Worm (Caenorhabditis elegans): Measurements from ENCODE around the gene F08D12.12.
A peak's percentile ranks its signal among the peaks of the same experiment; 100 is the strongest.

The F08D12.12 gene

DNA sequence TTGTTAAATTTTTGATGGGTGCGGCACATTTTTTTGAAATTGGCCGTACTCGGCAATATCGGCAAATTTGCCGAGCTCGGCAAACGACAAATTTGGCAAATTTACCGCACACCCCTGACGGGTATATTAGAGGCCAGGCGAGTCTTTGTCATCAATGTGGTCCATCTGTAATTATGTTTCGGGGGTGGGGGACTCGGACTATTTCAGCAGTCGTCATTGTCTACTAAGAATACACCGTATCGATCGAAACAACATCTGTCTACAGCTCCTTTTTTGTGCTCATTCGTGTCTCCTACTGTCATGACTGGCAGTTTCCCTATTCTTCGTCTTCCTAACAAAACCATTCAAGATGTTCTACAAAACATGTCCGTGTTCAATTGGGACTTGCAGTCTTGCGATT, 20.6 kb downstream of the F08D12.12 start, which contains the start of gene F08D12.15:
F08D12.15 (plus strand) TSS at position 301 of the 400 bp plus-strand sequence.
- TF ChIP-seq klf-2 (GFP tag; conservative IDR thresholded peaks at IDR 0.05) (0 out of 2 replicates have a peak, but pooled peaks have one; percentile 5), T22C8.4 (GFP tag; IDR thresholded peaks at IDR 0.05) (no peak)

DNA sequence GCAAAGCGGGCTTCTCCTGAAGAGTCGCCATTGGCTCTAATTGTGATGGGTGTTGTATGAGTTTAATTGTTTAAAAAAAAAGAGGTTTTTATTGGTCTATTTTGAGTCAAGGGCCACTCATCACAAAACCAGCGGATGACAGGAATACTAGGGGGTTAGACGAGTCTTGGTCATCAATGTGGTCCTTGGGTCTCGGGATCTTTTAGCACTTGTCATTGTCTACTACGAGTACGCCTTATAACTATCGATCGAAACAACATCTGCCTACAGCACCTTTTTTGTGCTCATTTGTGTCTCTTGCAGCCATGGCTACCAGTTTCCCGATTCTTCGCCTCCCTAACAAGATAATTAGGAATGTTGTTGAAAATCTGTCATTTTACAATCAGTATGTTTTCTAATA, 22.2 kb downstream of the F08D12.12 start, which contains the start of gene fbxb-108:
fbxb-108 (plus strand) TSS at position 301 of the 400 bp plus-strand sequence.
- no peak for TF ChIP-seq ztf-29 (GFP tag; IDR thresholded peaks at IDR 0.05)
- TF ChIP-seq tab-1 (GFP tag; IDR thresholded peaks at IDR 0.05): no peak
- TF ChIP-seq flt-1 (GFP tag; IDR thresholded peaks at IDR 0.05): no peak
- TF ChIP-seq klf-2 (GFP tag; conservative IDR thresholded peaks at IDR 0.05): no peak
- TF ChIP-seq T22C8.4 (GFP tag; IDR thresholded peaks at IDR 0.05): no peak
- TF ChIP-seq cog-1 (tag; optimal IDR thresholded peaks at IDR 0.05): no peak
- no peak for TF ChIP-seq ref-1 (GFP tag; conservative IDR thresholded peaks at IDR 0.05)
- no peak for TF ChIP-seq ztf-23 (GFP tag; IDR thresholded peaks at IDR 0.05)
- TF ChIP-seq med-1 (GFP tag; optimal IDR thresholded peaks at IDR 0.05; ENCODE audit: insufficient read depth): no peak

DNA sequence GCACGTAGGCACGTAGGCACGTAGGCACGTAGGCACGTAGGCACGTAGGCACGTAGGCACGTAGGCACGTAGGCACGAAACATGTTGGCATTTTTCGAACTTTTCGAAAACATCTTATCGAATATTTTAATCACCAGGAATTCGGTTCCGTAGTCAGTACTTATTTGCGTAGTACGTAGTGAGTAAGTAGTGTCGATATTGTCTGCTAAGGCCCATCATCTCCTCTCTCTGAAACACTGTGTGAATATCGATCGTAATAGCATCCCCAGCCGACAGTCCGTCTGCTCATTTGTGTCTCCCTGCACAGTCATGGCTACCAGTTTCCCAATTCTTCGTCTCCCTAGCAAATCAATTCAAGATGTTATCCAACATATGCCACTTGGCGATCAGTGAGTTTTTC, 24.8 kb downstream of the F08D12.12 start, which contains the start of gene fbxb-106:
fbxb-106 (plus strand) TSS at position 301 of the 400 bp plus-strand sequence.
- TF ChIP-seq med-1 (GFP tag; optimal IDR thresholded peaks at IDR 0.05; ENCODE audit: insufficient read depth) (no peak), ztf-23 (GFP tag; IDR thresholded peaks at IDR 0.05) (no peak), cog-1 (tag; optimal IDR thresholded peaks at IDR 0.05) (no peak), T22C8.4 (GFP tag; IDR thresholded peaks at IDR 0.05) (no peak), klf-2 (GFP tag; conservative IDR thresholded peaks at IDR 0.05) (no peak), tab-1 (GFP tag; IDR thresholded peaks at IDR 0.05) (no peak)

DNA sequence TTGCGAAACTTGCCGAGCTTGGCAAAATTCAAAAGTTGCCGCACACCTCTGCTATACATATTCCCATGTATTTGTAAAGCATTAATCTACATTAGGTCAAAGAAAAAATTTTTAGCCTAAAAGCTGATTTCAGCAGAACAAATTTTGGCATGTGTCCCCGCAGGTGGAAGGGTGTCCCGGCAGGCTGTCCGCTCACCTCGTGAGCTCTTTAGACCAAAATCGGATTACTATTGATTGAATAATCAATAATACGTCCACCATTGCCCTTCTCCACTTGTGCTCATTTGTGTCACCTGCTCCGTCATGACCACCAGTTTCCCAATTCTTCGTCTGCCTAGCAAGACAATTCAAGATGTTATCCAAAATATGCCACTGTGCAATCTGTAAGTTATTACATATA, 28.4 kb downstream of the F08D12.12 start, which contains the start of gene fbxb-107:
fbxb-107 (plus strand) TSS at position 297 of the 400 bp plus-strand sequence.
- TF ChIP-seq cog-1 (tag; optimal IDR thresholded peaks at IDR 0.05): no peak
- TF ChIP-seq ref-1 (GFP tag; conservative IDR thresholded peaks at IDR 0.05): no peak
- peak; percentile 18; the same call in 1 of the 2 replicates for TF ChIP-seq T22C8.4 (GFP tag; IDR thresholded peaks at IDR 0.05)

DNA sequence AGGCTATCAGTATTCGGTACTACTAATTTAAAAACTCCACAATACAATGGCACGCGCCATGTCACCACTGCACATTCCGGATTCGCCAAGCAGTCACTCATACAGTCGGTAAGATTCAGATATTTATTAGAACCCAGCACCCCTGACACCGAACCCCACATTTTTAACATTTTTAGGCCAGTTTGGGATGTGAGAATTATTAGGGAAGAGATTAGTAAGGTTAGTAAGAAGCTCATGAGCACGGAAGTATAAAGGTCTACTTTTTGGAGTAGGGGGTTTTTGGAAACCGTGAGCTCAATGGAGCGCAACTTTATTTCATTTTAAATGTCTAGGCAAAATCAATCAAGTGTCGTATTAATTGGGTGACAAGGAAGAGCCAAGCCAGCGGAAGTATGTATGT, 28.9 kb downstream of the F08D12.12 start, which contains the start of gene F29A7.8:
F29A7.8 (minus strand) TSS at position 101 of the 400 bp plus-strand sequence.
- no peak for TF ChIP-seq ref-1 (GFP tag; conservative IDR thresholded peaks at IDR 0.05)
- no peak for TF ChIP-seq klf-2 (GFP tag; conservative IDR thresholded peaks at IDR 0.05)
- TF ChIP-seq med-1 (GFP tag; optimal IDR thresholded peaks at IDR 0.05; ENCODE audit: insufficient read depth): no peak
- no peak for TF ChIP-seq ztf-29 (GFP tag; IDR thresholded peaks at IDR 0.05)
- no peak for TF ChIP-seq flt-1 (GFP tag; IDR thresholded peaks at IDR 0.05)
- no peak for TF ChIP-seq T22C8.4 (GFP tag; IDR thresholded peaks at IDR 0.05)

DNA sequence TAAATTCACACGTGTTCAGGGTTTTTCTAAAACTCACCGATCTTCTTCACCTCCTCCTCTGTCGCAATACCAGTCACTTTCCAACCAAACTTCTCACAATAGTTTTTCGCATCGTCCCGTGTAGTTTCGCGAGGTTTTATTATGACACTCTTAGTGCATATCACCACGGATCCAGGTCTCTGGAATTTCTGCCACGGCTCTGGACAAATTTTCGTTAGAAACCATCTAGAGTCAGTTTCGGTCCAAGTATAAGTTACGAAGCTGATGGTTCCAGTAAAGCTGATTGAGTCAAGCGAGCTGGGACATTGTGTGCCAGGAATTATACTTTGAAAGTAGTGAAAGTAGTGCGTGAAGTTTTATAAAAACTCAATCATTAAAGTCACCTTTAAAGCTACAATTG, 30.5 kb downstream of the F08D12.12 start:
- TF ChIP-seq ref-1 (GFP tag; conservative IDR thresholded peaks at IDR 0.05): no peak
- TF ChIP-seq flt-1 (GFP tag; IDR thresholded peaks at IDR 0.05): no peak
- no peak for TF ChIP-seq cog-1 (tag; optimal IDR thresholded peaks at IDR 0.05)
- TF ChIP-seq tab-1 (GFP tag; IDR thresholded peaks at IDR 0.05): no peak
- TF ChIP-seq med-1 (GFP tag; optimal IDR thresholded peaks at IDR 0.05; ENCODE audit: insufficient read depth): no peak
- TF ChIP-seq ztf-23 (GFP tag; IDR thresholded peaks at IDR 0.05): no peak
- no peak for TF ChIP-seq klf-2 (GFP tag; conservative IDR thresholded peaks at IDR 0.05)
- TF ChIP-seq ztf-29 (GFP tag; IDR thresholded peaks at IDR 0.05): no peak
- no peak for TF ChIP-seq T22C8.4 (GFP tag; IDR thresholded peaks at IDR 0.05)

DNA sequence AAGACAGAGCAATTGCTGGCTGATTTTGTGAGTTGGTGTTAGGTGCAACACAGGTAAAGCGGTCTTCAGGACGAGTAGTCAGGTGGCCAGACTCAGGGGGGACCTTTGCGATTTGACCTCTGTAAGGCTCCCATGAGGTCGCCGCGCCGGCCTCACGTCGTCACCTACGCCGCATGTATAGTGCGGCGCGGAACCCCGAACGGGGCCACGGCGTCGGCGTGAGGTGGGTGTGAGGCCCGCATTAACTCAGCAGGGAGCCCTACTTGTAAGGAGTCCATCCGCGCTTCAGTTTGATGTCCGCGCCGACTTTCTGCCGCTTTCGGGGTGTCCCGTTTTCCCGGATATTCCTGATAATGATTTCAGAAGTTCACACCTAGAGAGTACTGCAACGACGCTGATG, 32.3 kb downstream of the F08D12.12 start:
- TF ChIP-seq ref-1 (GFP tag; conservative IDR thresholded peaks at IDR 0.05): no peak

DNA sequence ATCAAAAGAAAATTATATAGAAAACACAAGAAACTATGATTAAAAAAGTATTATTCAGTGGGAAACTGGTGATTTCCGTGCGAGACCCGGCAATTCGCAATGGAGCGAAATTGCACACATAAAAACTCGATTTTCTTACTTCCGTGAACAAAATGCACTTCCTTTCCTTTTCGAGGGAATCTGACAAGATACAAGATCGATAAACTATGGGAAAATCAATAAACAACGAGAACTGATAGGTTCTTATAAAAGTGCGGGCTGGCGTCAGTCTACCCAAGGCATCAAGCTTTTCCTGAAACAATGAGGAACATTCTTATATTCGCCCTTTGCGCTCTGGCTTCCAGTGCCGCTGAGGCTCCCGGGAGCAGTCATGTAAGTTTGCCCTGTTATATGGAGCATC, 33.9 kb downstream of the F08D12.12 start, which contains the start of gene F29A7.3:
F29A7.3 (plus strand) TSS at position 301 of the 400 bp plus-strand sequence.
- TF ChIP-seq T22C8.4 (GFP tag; IDR thresholded peaks at IDR 0.05): no peak
- no peak for TF ChIP-seq med-1 (GFP tag; optimal IDR thresholded peaks at IDR 0.05; ENCODE audit: insufficient read depth)
- TF ChIP-seq ztf-23 (GFP tag; IDR thresholded peaks at IDR 0.05): no peak
- TF ChIP-seq cog-1 (tag; optimal IDR thresholded peaks at IDR 0.05): no peak
- no peak for TF ChIP-seq ztf-29 (GFP tag; IDR thresholded peaks at IDR 0.05)
- no peak for TF ChIP-seq flt-1 (GFP tag; IDR thresholded peaks at IDR 0.05)
- no peak for TF ChIP-seq klf-2 (GFP tag; conservative IDR thresholded peaks at IDR 0.05)
- no peak for TF ChIP-seq ref-1 (GFP tag; conservative IDR thresholded peaks at IDR 0.05)
- TF ChIP-seq tab-1 (GFP tag; IDR thresholded peaks at IDR 0.05): no peak

DNA sequence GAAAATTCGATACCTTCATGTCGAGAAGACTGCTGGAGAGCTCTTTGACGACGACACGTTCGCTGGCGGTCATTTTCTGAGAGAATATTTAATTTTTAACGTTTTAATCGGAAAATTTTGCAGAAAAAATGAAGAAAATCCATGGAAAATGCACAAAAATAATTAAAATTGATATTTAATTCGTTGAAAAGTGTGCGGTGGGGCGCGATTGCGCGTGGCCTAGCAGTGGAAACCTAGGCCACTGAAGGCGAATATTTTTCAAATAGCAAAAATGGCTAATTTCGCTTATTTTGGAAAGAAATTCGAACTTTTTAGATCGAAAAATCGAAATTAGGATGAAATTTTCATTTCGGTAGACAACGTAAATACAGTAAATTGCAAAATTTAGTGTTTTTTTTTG, 34.3 kb downstream of the F08D12.12 start, which contains the start of gene F29A7.6:
F29A7.6 (minus strand) TSS at position 76 of the 400 bp plus-strand sequence.
- TF ChIP-seq ztf-29 (GFP tag; IDR thresholded peaks at IDR 0.05) (no peak), ztf-23 (GFP tag; IDR thresholded peaks at IDR 0.05) (peak; percentile 72; the same call in 1 of the 2 replicates), cog-1 (tag; optimal IDR thresholded peaks at IDR 0.05) (peak; percentile 20), flt-1 (GFP tag; IDR thresholded peaks at IDR 0.05) (peak; percentile 65), T22C8.4 (GFP tag; IDR thresholded peaks at IDR 0.05) (no peak)

DNA sequence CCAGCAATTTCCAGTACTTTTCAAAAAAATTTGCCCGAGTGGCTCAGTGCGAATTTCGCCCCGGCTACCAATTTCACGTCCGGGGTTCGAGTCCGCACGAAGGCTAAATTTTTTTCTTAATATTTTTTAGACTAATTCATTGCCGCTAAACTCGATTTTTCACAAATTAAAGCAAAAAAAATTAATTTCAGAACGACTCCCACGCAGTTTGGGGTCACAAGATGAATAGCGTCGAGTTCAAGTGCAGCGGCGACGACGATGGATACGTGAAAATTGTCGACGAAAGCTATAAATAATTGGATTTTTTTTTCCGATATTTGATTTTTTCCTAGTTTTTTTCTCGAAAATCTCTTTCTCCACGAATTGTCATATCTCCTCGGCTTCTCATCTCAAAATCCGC, 35.6 kb downstream of the F08D12.12 start:
- TF ChIP-seq flt-1 (GFP tag; IDR thresholded peaks at IDR 0.05): no peak

DNA sequence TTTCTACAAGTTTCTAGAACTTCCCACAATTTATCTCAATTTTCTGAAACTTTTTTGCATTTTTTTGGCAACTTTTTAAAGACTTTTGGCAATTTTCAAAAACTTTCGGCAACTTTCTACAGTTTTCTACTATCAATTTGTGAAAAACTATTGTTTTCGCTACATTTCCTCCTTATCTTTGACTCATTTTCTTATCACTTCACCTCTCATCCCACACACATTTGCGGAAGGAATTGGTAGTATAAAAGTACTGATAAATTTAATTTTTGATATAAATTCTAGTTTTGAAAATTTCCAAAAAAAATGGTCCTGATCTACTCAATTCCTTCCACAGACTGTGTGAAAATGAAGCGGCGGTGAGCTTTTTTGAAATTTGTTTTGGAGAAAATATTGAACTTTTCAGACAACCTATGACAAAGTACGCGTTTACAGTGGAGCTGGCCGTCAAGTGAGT, 37.3 kb downstream of the F08D12.12 start, which contains the start of gene F29A7.4:
F29A7.4 (plus strand) TSS at position 404 of the 454 bp plus-strand sequence.
- TF ChIP-seq ztf-23 (GFP tag; IDR thresholded peaks at IDR 0.05) (no peak), ztf-29 (GFP tag; IDR thresholded peaks at IDR 0.05) (no peak), klf-2 (GFP tag; conservative IDR thresholded peaks at IDR 0.05) (no peak), flt-1 (GFP tag; IDR thresholded peaks at IDR 0.05) (no peak), ref-1 (GFP tag; conservative IDR thresholded peaks at IDR 0.05) (no peak), cog-1 (tag; optimal IDR thresholded peaks at IDR 0.05) (no peak), med-1 (GFP tag; optimal IDR thresholded peaks at IDR 0.05; ENCODE audit: insufficient read depth) (no peak), tab-1 (GFP tag; IDR thresholded peaks at IDR 0.05) (no peak), T22C8.4 (GFP tag; IDR thresholded peaks at IDR 0.05) (no peak)

All from whole organism, midembryonic.